Fruit fly (Drosophila melanogaster) whole organism, embryonic: ENCODE data around the gene CG13898.

Experiments used
- Antp ChIP-seq: fragments of 200-800 bp; sonication (Bioruptor generic); optimal IDR thresholded peaks from 3 replicates; lab custom pipeline; 2016; ENCODE audit warnings: missing biosample characterization, missing genetic modification characterization
- B-H1 ChIP-seq: fragments of 200-800 bp; sonication (Bioruptor generic); IDR thresholded peaks from 3 replicates; pipeline ENCODE4 v1.3.6; 2022; ENCODE audit warnings: missing biosample characterization, missing genetic modification characterization
- Blimp-1 ChIP-seq: fragments of 200-800 bp; sonication (Bioruptor generic); optimal IDR thresholded peaks from 3 replicates; lab custom pipeline; 2018; ENCODE audit warnings: missing biosample characterization, missing genetic modification characterization, mild to moderate bottlenecking, moderate library complexity, missing genetic modification reagents
- Bteb2 ChIP-seq: fragments of 200-800 bp; sonication (Bioruptor generic); optimal IDR thresholded peaks from 2 replicates; lab custom pipeline; 2016; ENCODE audit warnings: missing biosample characterization, missing genetic modification characterization
- CG10366 ChIP-seq: fragments of 200-800 bp; sonication (Bioruptor generic); IDR thresholded peaks from 2 replicates; pipeline ENCODE4 v1.3.6; 2022; ENCODE audit warnings: missing biosample characterization, missing genetic modification characterization
- CG10462 ChIP-seq: fragments of 200-800 bp; sonication (Bioruptor generic); optimal IDR thresholded peaks from 2 replicates; lab custom pipeline; 2016; ENCODE audit warnings: missing biosample characterization, missing genetic modification characterization
- CG10565 ChIP-seq: fragments of 200-800 bp; sonication (Bioruptor generic); optimal IDR thresholded peaks from 3 replicates; lab custom pipeline; 2016; ENCODE audit warnings: missing biosample characterization, mild to moderate bottlenecking, missing genetic modification characterization
- CG11093 ChIP-seq: fragments of 200-800 bp; sonication (Bioruptor generic); IDR thresholded peaks from 3 replicates; pipeline ENCODE4 v1.3.6; 2022; ENCODE audit warnings: missing biosample characterization, missing genetic modification characterization
- CG11560 ChIP-seq: fragments of 200-800 bp; sonication (Bioruptor generic); IDR thresholded peaks from 3 replicates; pipeline ENCODE4 v1.3.6; 2022; ENCODE audit warnings: missing biosample characterization, missing genetic modification characterization
- CG12071 ChIP-seq: fragments of 200-800 bp; sonication (Bioruptor generic); optimal IDR thresholded peaks from 3 replicates; lab custom pipeline; 2018; ENCODE audit warnings: missing biosample characterization, mild to moderate bottlenecking, missing genetic modification characterization
- CG12236 ChIP-seq: fragments of 200-800 bp; sonication (Bioruptor generic); optimal IDR thresholded peaks from 2 replicates; lab custom pipeline; 2016; ENCODE audit warnings: missing biosample characterization, missing genetic modification characterization
- CG12391 ChIP-seq: fragments of 200-800 bp; sonication (Bioruptor generic); optimal IDR thresholded peaks from 3 replicates; lab custom pipeline; 2018; ENCODE audit warnings: missing biosample characterization, mild to moderate bottlenecking, missing genetic modification characterization, moderate library complexity
- CG12769 ChIP-seq: fragments of 200-800 bp; sonication (Bioruptor generic); optimal IDR thresholded peaks from 2 replicates; lab custom pipeline; 2019; ENCODE audit warnings: missing biosample characterization, mild to moderate bottlenecking, missing genetic modification characterization, moderate library complexity
- CG14441 ChIP-seq: fragments of 200-800 bp; sonication (Bioruptor generic); IDR thresholded peaks from 2 replicates; pipeline ENCODE4 v1.3.6; 2022; ENCODE audit warnings: missing biosample characterization, missing genetic modification characterization
- CG15011 ChIP-seq: fragments of 200-800 bp; sonication (Bioruptor generic); optimal IDR thresholded peaks from 3 replicates; lab custom pipeline; 2018; ENCODE audit warnings: missing biosample characterization, mild to moderate bottlenecking, missing genetic modification characterization
- CG17568 ChIP-seq: fragments of 200-800 bp; sonication (Bioruptor generic); optimal IDR thresholded peaks from 2 replicates; lab custom pipeline; 2018; ENCODE audit warnings: missing biosample characterization, mild to moderate bottlenecking, missing genetic modification characterization, moderate library complexity
- CG2120 ChIP-seq: fragments of 200-800 bp; sonication (Bioruptor generic); optimal IDR thresholded peaks from 3 replicates; lab custom pipeline; 2016; ENCODE audit warnings: missing biosample characterization, missing genetic modification characterization
- CG31388 ChIP-seq: fragments of 200-800 bp; sonication (Bioruptor generic); optimal IDR thresholded peaks from 2 replicates; lab custom pipeline; 2016; ENCODE audit warnings: missing biosample characterization, missing genetic modification characterization
- CG34224 ChIP-seq: fragments of 200-800 bp; sonication (Bioruptor generic); IDR thresholded peaks from 3 replicates; pipeline ENCODE4 v1.3.6; 2022; ENCODE audit warnings: missing biosample characterization, missing genetic modification characterization; ENCODE audit not compliant: partially characterized antibody
- CG3995 ChIP-seq: fragments of 200-800 bp; sonication (Bioruptor generic); optimal IDR thresholded peaks from 3 replicates; lab custom pipeline; 2016; ENCODE audit warnings: missing biosample characterization, missing genetic modification characterization
- CG7372 ChIP-seq: fragments of 200-800 bp; sonication (Bioruptor generic); IDR thresholded peaks from 2 replicates; pipeline ENCODE4 v1.3.6; 2022; ENCODE audit warnings: missing biosample characterization, missing genetic modification characterization
- CG7786 ChIP-seq: fragments of 200-800 bp; sonication (Bioruptor generic); optimal IDR thresholded peaks from 2 replicates; lab custom pipeline; 2016; ENCODE audit warnings: missing biosample characterization, missing genetic modification characterization
- CG7963 ChIP-seq: fragments of 200-800 bp; sonication (Bioruptor generic); IDR thresholded peaks from 3 replicates; pipeline ENCODE4 v1.3.6; 2022; ENCODE audit warnings: missing biosample characterization, missing genetic modification characterization; ENCODE audit not compliant: partially characterized antibody
- CG8290 ChIP-seq, 3 experiments: fragments of 200-800 bp; sonication (Bioruptor generic); optimal IDR thresholded peaks; 2 replicates each; lab custom pipeline; 2016 to 2019; ENCODE audit warnings: missing biosample characterization in 3 of 3, missing genetic modification characterization in 3 of 3, mild to moderate bottlenecking in 2 of 3, moderate library complexity in 1 of 3
- CG9797 ChIP-seq: fragments of 200-800 bp; sonication (Bioruptor generic); optimal IDR thresholded peaks from 3 replicates; lab custom pipeline; 2018; ENCODE audit warnings: missing biosample characterization, mild to moderate bottlenecking, missing genetic modification characterization
- Dip2 ChIP-seq: fragments of 200-800 bp; sonication (Bioruptor generic); IDR thresholded peaks from 2 replicates; pipeline ENCODE4 v1.3.6; 2022; ENCODE audit warnings: missing biosample characterization, missing genetic modification characterization
- Dip3 ChIP-seq: fragments of 200-800 bp; sonication (Bioruptor generic); optimal IDR thresholded peaks from 3 replicates; lab custom pipeline; 2016; ENCODE audit warnings: missing biosample characterization, missing genetic modification characterization
- E2f2 ChIP-seq: fragments of 200-800 bp; sonication (Bioruptor generic); IDR thresholded peaks from 2 replicates; pipeline ENCODE4 v1.3.6; 2022; ENCODE audit warnings: missing biosample characterization, missing genetic modification characterization
- Elba2 ChIP-seq: fragments of 200-800 bp; sonication (Bioruptor generic); optimal IDR thresholded peaks from 3 replicates; lab custom pipeline; 2016; ENCODE audit warnings: missing biosample characterization, missing genetic modification characterization
- Hr51 ChIP-seq, 2 experiments: fragments of 200-800 bp; sonication (Bioruptor generic); optimal IDR thresholded peaks; 2 replicates in 1 of 2; 3 replicates in 1 of 2; lab custom pipeline; 2016 to 2018; ENCODE audit warnings: missing biosample characterization in 2 of 2, missing genetic modification characterization in 2 of 2, mild to moderate bottlenecking in 1 of 2, moderate library complexity in 1 of 2
- Med ChIP-seq: fragments of 200-800 bp; sonication (Bioruptor generic); peaks from one replicate; lab custom pipeline; 2016; ENCODE audit warnings: missing biosample characterization, missing genetic modification characterization, mild to moderate bottlenecking, inconsistent platforms, moderate library complexity
- Meics ChIP-seq: fragments of 200-800 bp; sonication (Bioruptor generic); optimal IDR thresholded peaks from 2 replicates; lab custom pipeline; 2017; ENCODE audit warnings: missing biosample characterization, mild to moderate bottlenecking, missing genetic modification characterization
- NFAT ChIP-seq: fragments of 200-800 bp; sonication (Bioruptor generic); IDR thresholded peaks from 2 replicates; pipeline ENCODE4 v1.3.6; 2022; ENCODE audit warnings: missing biosample characterization, missing genetic modification characterization
- Opbp ChIP-seq: fragments of 200-800 bp; sonication (Bioruptor generic); IDR thresholded peaks from 3 replicates; pipeline ENCODE4 v1.3.6; 2022; ENCODE audit warnings: missing biosample characterization, missing genetic modification characterization; ENCODE audit not compliant: partially characterized antibody
- Sry-δ ChIP-seq: fragments of 200-800 bp; sonication (Bioruptor generic); optimal IDR thresholded peaks from 2 replicates; lab custom pipeline; 2016; ENCODE audit warnings: missing biosample characterization, missing genetic modification characterization
- Stat92E ChIP-seq, 3 experiments: fragments of >200 bp in 2 of 3; fragments of 200-800 bp in 1 of 3; sonication (Bioruptor generic) in 1 of 3; optimal IDR thresholded peaks; 2 replicates each; lab custom pipeline; 2017 to 2019; ENCODE audit warnings: missing biosample characterization in 3 of 3, missing genetic modification characterization in 3 of 3, mild to moderate bottlenecking in 1 of 3, moderate library complexity in 1 of 3
- Trl ChIP-seq, 3 experiments: fragments of >200 bp in 2 of 3; fragments of 200-800 bp in 1 of 3; sonication (Bioruptor generic) in 1 of 3; optimal IDR thresholded peaks; 2 replicates in 1 of 3; 3 replicates in 2 of 3; lab custom pipeline; 2016 to 2017; ENCODE audit warnings: missing biosample characterization in 1 of 3, missing genetic modification characterization in 1 of 3
- bcd ChIP-seq: fragments of 200-800 bp; sonication (Bioruptor generic); optimal IDR thresholded peaks from 2 replicates; lab custom pipeline; 2017; ENCODE audit warnings: missing biosample characterization, mild to moderate bottlenecking, missing genetic modification characterization
- btn ChIP-seq: fragments of 200-800 bp; sonication (Bioruptor generic); optimal IDR thresholded peaks from 2 replicates; lab custom pipeline; 2016; ENCODE audit warnings: missing biosample characterization, missing genetic modification characterization
- cas ChIP-seq: fragments of 200-800 bp; sonication (Bioruptor generic); IDR thresholded peaks from 2 replicates; pipeline ENCODE4 v1.3.6; 2022; ENCODE audit warnings: missing biosample characterization, missing genetic modification characterization
- eyg ChIP-seq: fragments of 200-800 bp; sonication (Bioruptor generic); optimal IDR thresholded peaks from 3 replicates; lab custom pipeline; 2016; ENCODE audit warnings: missing biosample characterization, missing genetic modification characterization
- jing ChIP-seq: fragments of 200-800 bp; sonication (Bioruptor generic); optimal IDR thresholded peaks from 2 replicates; lab custom pipeline; 2018; ENCODE audit warnings: missing biosample characterization, mild to moderate bottlenecking, missing genetic modification characterization
- lab ChIP-seq: fragments of 200-800 bp; sonication (Bioruptor generic); optimal IDR thresholded peaks from 3 replicates; lab custom pipeline; 2017; ENCODE audit warnings: missing biosample characterization, missing genetic modification characterization, mild to moderate bottlenecking, moderate library complexity, missing genetic modification reagents
- lola ChIP-seq, 3 experiments: fragments of >200 bp in 2 of 3; fragments of 200-800 bp in 1 of 3; sonication (Bioruptor generic) in 1 of 3; optimal IDR thresholded peaks; 2 replicates each; lab custom pipeline; 2017 to 2019; ENCODE audit warnings: missing biosample characterization in 3 of 3, missing genetic modification characterization in 3 of 3, mild to moderate bottlenecking in 1 of 3, moderate library complexity in 1 of 3
- org-1 ChIP-seq: fragments of 200-800 bp; sonication (Bioruptor generic); optimal IDR thresholded peaks from 2 replicates; lab custom pipeline; 2017; ENCODE audit warnings: missing biosample characterization, missing genetic modification characterization
- otp ChIP-seq: fragments of 200-800 bp; sonication (Bioruptor generic); IDR thresholded peaks from 3 replicates; pipeline ENCODE4, ENCODE4 v1.3.6; 2022; ENCODE audit warnings: missing biosample characterization, missing genetic modification characterization
- pum ChIP-seq: fragments of 200-800 bp; sonication (Bioruptor generic); optimal IDR thresholded peaks from 2 replicates; lab custom pipeline; 2016; ENCODE audit warnings: missing biosample characterization, missing genetic modification characterization
- tna ChIP-seq: fragments of 200-800 bp; sonication (Bioruptor generic); IDR thresholded peaks from 2 replicates; pipeline ENCODE4 v1.3.6; 2022; ENCODE audit warnings: missing biosample characterization, missing genetic modification characterization; ENCODE audit not compliant: partially characterized antibody
- unpg ChIP-seq: fragments of 200-800 bp; sonication (Bioruptor generic); optimal IDR thresholded peaks from 3 replicates; lab custom pipeline; 2018; ENCODE audit warnings: missing biosample characterization, mild to moderate bottlenecking, missing genetic modification characterization, moderate library complexity
- zen ChIP-seq: fragments of 200-800 bp; sonication (Bioruptor generic); optimal IDR thresholded peaks from 3 replicates; lab custom pipeline; 2018; ENCODE audit warnings: missing biosample characterization, mild to moderate bottlenecking, missing genetic modification characterization, moderate library complexity

CG13898 gene

dm6 chr3L:754612-755011 lies 49.2 kb downstream of the CG13898 start (continued):
- TF ChIP-seq Blimp-1, result no peak
- TF ChIP-seq Trl (optimal IDR thresholded peaks at IDR 0.05; lab: Kevin White, UChicago), result no peak
- TF ChIP-seq Trl (GFP tag; optimal IDR thresholded peaks at IDR 0.05; lab: Kevin White, UChicago), result no peak
- TF ChIP-seq Elba2 (GFP tag; lab: Kevin White, UChicago), result no peak
- TF ChIP-seq lab, result no peak
- no peak for TF ChIP-seq CG31388 (GFP tag; lab: Kevin White, UChicago)
- no peak for TF ChIP-seq CG3995 (GFP tag; lab: Kevin White, UChicago)
- TF ChIP-seq E2f2, result no peak
- TF ChIP-seq CG7786 (GFP tag; lab: Kevin White, UChicago), result no peak
- TF ChIP-seq jing, result no peak
- TF ChIP-seq Bteb2 (GFP tag; lab: Kevin White, UChicago), result no peak
- no peak for TF ChIP-seq CG12236
- no peak for TF ChIP-seq CG34224 (GFP tag; lab: Robert Waterston, UW)
- no peak for TF ChIP-seq eyg (GFP tag; lab: Kevin White, UChicago)
- no peak for TF ChIP-seq Stat92E (GFP tag; optimal IDR thresholded peaks at IDR 0.05; lab: Kevin White, UChicago)
- TF ChIP-seq Opbp (GFP tag; lab: Robert Waterston, UW), result no peak
- TF ChIP-seq CG11093 (GFP tag; lab: Robert Waterston, UW), result 0 out of 3 replicates have a peak, but pooled peaks have one; percentile 16
- TF ChIP-seq Sry-δ, result no peak
- no peak for TF ChIP-seq bcd (GFP tag; lab: Kevin White, UChicago)
- no peak for TF ChIP-seq Dip2
- TF ChIP-seq cas, result no peak
- TF ChIP-seq CG7372, result no peak
- no peak for TF ChIP-seq CG15011 (GFP tag; lab: Kevin White, UChicago)
- no peak for TF ChIP-seq CG9797 (GFP tag; lab: Kevin White, UChicago)
- TF ChIP-seq Dip3, result no peak
- TF ChIP-seq unpg (GFP tag; lab: Kevin White, UChicago), result peak; percentile 56
- TF ChIP-seq CG10366 (GFP tag; lab: Robert Waterston, UW), result peak; percentile 18; the same call in 1 of the 2 replicates
- TF ChIP-seq Meics, result no peak
- no peak for TF ChIP-seq org-1 (GFP tag; lab: Kevin White, UChicago)
- TF ChIP-seq btn (GFP tag; lab: Kevin White, UChicago), result no peak
- TF ChIP-seq CG17568, result no peak
- TF ChIP-seq Hr51 (GFP tag; optimal IDR thresholded peaks at IDR 0.05; lab: Kevin White, UChicago), result peak in 1 of 2 experiments; percentile 50
- no peak for TF ChIP-seq CG10565
- TF ChIP-seq otp (GFP tag; lab: Robert Waterston, UW), result 0 out of 3 replicates have a peak, but pooled peaks have one; percentile 55
- TF ChIP-seq CG12391 (tag; lab: Kevin White, UChicago), result peak; percentile 34
- 0 out of 2 replicates have a peak, but pooled peaks have one; percentile 32 for TF ChIP-seq CG14441 (GFP tag; lab: Robert Waterston, UW)
- TF ChIP-seq zen, result no peak
- TF ChIP-seq CG12071 (GFP tag; lab: Kevin White, UChicago), result no peak
- TF ChIP-seq B-H1, result no peak
- TF ChIP-seq CG2120, result no peak
- peak; percentile 56 for TF ChIP-seq Med (GFP tag; lab: Kevin White, UChicago)
- no peak for TF ChIP-seq Antp (GFP tag; lab: Kevin White, UChicago)
- TF ChIP-seq pum (GFP tag; lab: Kevin White, UChicago), result no peak
- no peak for TF ChIP-seq CG8290 (GFP tag; optimal IDR thresholded peaks at IDR 0.05; lab: Kevin White, UChicago)
- TF ChIP-seq CG8290 (tag; optimal IDR thresholded peaks at IDR 0.05; lab: Kevin White, UChicago), result no peak
- TF ChIP-seq NFAT (GFP tag; lab: Robert Waterston, UW), result no peak
- TF ChIP-seq CG7963 (GFP tag; lab: Robert Waterston, UW), result no peak
- TF ChIP-seq CG10462 (GFP tag; lab: Kevin White, UChicago), result peak; percentile 36
- TF ChIP-seq tna, result no peak
- TF ChIP-seq CG11560 (tag; lab: Robert Waterston, UW), result no peak
- no peak for TF ChIP-seq CG12769 (tag; lab: Kevin White, UChicago)
- peak in 1 of 3 experiments; percentile 15 for TF ChIP-seq lola (GFP tag; optimal IDR thresholded peaks at IDR 0.05; lab: Kevin White, UChicago)
